Fruit fly (Drosophila melanogaster) whole organism, adult: ENCODE results near the gene CG42822.

Experiments
- CG12768 ChIP-seq: fragments of 200-800 bp; sonication (Bioruptor generic); optimal IDR thresholded peaks from 2 replicates; lab custom pipeline; 2017; ENCODE audit warnings: missing biosample characterization, missing genetic modification characterization, mild to moderate bottlenecking, moderate library complexity, missing genetic modification reagents
- CG14711 ChIP-seq: fragments of 200-800 bp; sonication (Bioruptor generic); optimal IDR thresholded peaks from 2 replicates; lab custom pipeline; 2018; ENCODE audit warnings: missing biosample characterization, mild to moderate bottlenecking, missing genetic modification characterization, moderate library complexity
- CG1620 ChIP-seq: fragments of 200-800 bp; sonication (Bioruptor generic); optimal IDR thresholded peaks from 2 replicates; lab custom pipeline; 2016; ENCODE audit warnings: missing biosample characterization, missing genetic modification characterization
- CG5204 ChIP-seq: fragments of 200-800 bp; sonication (Bioruptor generic); optimal IDR thresholded peaks from 2 replicates; lab custom pipeline; 2016; ENCODE audit warnings: missing biosample characterization, missing genetic modification characterization
- CG7045 ChIP-seq: fragments of 200-800 bp; sonication (Bioruptor generic); optimal IDR thresholded peaks from 2 replicates; lab custom pipeline; 2017; ENCODE audit warnings: missing biosample characterization, mild to moderate bottlenecking, missing genetic modification characterization
- Clk ChIP-seq: fragments of 200-800 bp; sonication (Bioruptor generic); optimal IDR thresholded peaks from 2 replicates; lab custom pipeline; 2017; ENCODE audit warnings: missing biosample characterization, missing genetic modification characterization
- Crg-1 ChIP-seq: fragments of 200-800 bp; sonication (Bioruptor generic); optimal IDR thresholded peaks from 2 replicates; lab custom pipeline; 2016; ENCODE audit warnings: missing biosample characterization, missing genetic modification characterization
- bab1 ChIP-seq: fragments of 200-800 bp; sonication (Bioruptor generic); optimal IDR thresholded peaks from 3 replicates; lab custom pipeline; 2019; ENCODE audit warnings: missing biosample characterization, mild to moderate bottlenecking, missing genetic modification characterization, moderate library complexity
- kay ChIP-seq: fragments of 200-800 bp; sonication (Bioruptor generic); peaks from one replicate; lab custom pipeline; 2016; ENCODE audit warnings: missing biosample characterization, missing genetic modification characterization, borderline replicate concordance
- ovo ChIP-seq: fragments of 200-800 bp; sonication (Bioruptor generic); optimal IDR thresholded peaks from 2 replicates; lab custom pipeline; 2016; ENCODE audit warnings: missing biosample characterization, missing genetic modification characterization
- pad ChIP-seq: fragments of 200-800 bp; sonication (Bioruptor generic); optimal IDR thresholded peaks from 3 replicates; lab custom pipeline; 2017; ENCODE audit warnings: missing biosample characterization, missing genetic modification characterization, mild to moderate bottlenecking, moderate library complexity, missing genetic modification reagents
- tj ChIP-seq: fragments of 200-800 bp; sonication (Bioruptor generic); optimal IDR thresholded peaks from 3 replicates; lab custom pipeline; 2017; ENCODE audit warnings: missing biosample characterization, mild to moderate bottlenecking, missing genetic modification characterization, moderate library complexity
- toe ChIP-seq: fragments of 200-800 bp; sonication (Bioruptor generic); optimal IDR thresholded peaks from 2 replicates; lab custom pipeline; 2016; ENCODE audit warnings: missing biosample characterization, missing genetic modification characterization

DNA sequence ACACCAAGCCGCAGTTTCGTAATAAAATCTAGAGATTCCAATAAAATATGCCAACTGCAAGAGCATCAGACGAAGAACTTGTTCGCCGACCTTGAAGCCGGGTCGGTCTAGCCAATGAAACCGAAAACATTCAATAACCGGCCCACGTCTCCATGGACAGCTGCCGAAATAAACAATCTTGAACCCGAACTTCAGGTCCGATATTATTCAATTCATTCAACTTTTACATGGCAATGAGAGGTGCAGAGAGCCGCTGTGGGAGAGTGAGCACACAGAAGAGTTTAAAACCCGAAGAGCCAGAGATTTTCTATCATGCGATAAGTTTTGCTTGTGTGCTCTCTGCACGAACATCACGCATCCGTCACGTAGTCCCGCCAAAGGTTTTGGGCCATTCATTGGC is 36.2 kb upstream of the CG42822 start:
- TF ChIP-seq pad (GFP tag; lab: Kevin White, UChicago), result no peak
- TF ChIP-seq CG5204 (GFP tag; lab: Kevin White, UChicago), result no peak
- no peak for TF ChIP-seq ovo (GFP tag; lab: Kevin White, UChicago)
- no peak for TF ChIP-seq CG7045 (GFP tag; lab: Kevin White, UChicago)
- TF ChIP-seq kay (GFP tag; lab: Kevin White, UChicago), result no peak
- no peak for TF ChIP-seq CG1620
- TF ChIP-seq toe (GFP tag; lab: Kevin White, UChicago), result no peak
- no peak for TF ChIP-seq CG12768 (GFP tag; lab: Kevin White, UChicago)
- no peak for TF ChIP-seq Crg-1 (GFP tag; lab: Kevin White, UChicago)
- TF ChIP-seq bab1, result no peak
- no peak for TF ChIP-seq CG14711 (tag; lab: Kevin White, UChicago)
- TF ChIP-seq tj (GFP tag; lab: Kevin White, UChicago), result no peak
- TF ChIP-seq Clk, result no peak
